Fruit fly (Drosophila melanogaster): ENCODE measurements around the gene PyK.

The PyK gene

dm6 chr3R:22328665-22329350 is 38.5 kb upstream of the PyK start, which contains the start of gene CG7080 (continued):
- TF ChIP-seq CG15601 (tag; optimal IDR thresholded peaks at IDR 0.05) (no peak), CG2712 (tag; optimal IDR thresholded peaks at IDR 0.05) (no peak), tap (tag; optimal IDR thresholded peaks at IDR 0.05) (no peak), dati (GFP tag; IDR thresholded peaks at IDR 0.05) (no peak), Nf-YC (tag; optimal IDR thresholded peaks at IDR 0.05) (no peak), CG10979 (tag; optimal IDR thresholded peaks at IDR 0.05) (no peak), gsb-n (tag; optimal IDR thresholded peaks at IDR 0.05) (no peak), CG9932 (GFP tag; IDR thresholded peaks at IDR 0.05) (no peak), CG8388 (GFP tag; optimal IDR thresholded peaks at IDR 0.05) (peak; percentile 1), CG7556 (GFP tag; optimal IDR thresholded peaks at IDR 0.05) (no peak), slbo (GFP tag; IDR thresholded peaks at IDR 0.05) (no peak), CG34224 (GFP tag; IDR thresholded peaks at IDR 0.05; ENCODE audit: partially characterized antibody) (no peak), NC2β (GFP tag; optimal IDR thresholded peaks at IDR 0.05) (no peak), Fer1 (GFP tag; optimal IDR thresholded peaks at IDR 0.05) (no peak), esg (GFP tag; conservative IDR thresholded peaks at IDR 0.05) (0 out of 2 replicates have a peak, but pooled peaks have one; percentile 20), CG11723 (GFP tag; optimal IDR thresholded peaks at IDR 0.05) (no peak), Blimp-1 (GFP tag; optimal IDR thresholded peaks at IDR 0.05) (peak; percentile 21), gem (tag; optimal IDR thresholded peaks at IDR 0.05) (peak; percentile 66), Tbp (GFP tag; optimal IDR thresholded peaks at IDR 0.05) (no peak), CG11093 (GFP tag; IDR thresholded peaks at IDR 0.05) (no peak), nau (GFP tag; optimal IDR thresholded peaks at IDR 0.05) (peak; percentile 1), eve (GFP tag; optimal IDR thresholded peaks at IDR 0.05) (no peak), Opbp (GFP tag; IDR thresholded peaks at IDR 0.05; ENCODE audit: partially characterized antibody) (no peak), sob (GFP tag; IDR thresholded peaks at IDR 0.05) (no peak), Hr51 (GFP tag; optimal IDR thresholded peaks at IDR 0.05) (peak in 1 of 2 experiments; percentile 72), CG14050 (GFP tag; IDR thresholded peaks at IDR 0.05) (no peak), CkIIα-i1 (GFP tag; IDR thresholded peaks at IDR 0.05) (no peak), Nf-YA (GFP tag; IDR thresholded peaks at IDR 0.05) (no peak), corto (GFP tag; optimal IDR thresholded peaks at IDR 0.05) (no peak), Elba2 (GFP tag; optimal IDR thresholded peaks at IDR 0.05) (no peak), bcd (GFP tag; optimal IDR thresholded peaks at IDR 0.05) (no peak), stwl (tag; optimal IDR thresholded peaks at IDR 0.05) (no peak), CG4328 (GFP tag; optimal IDR thresholded peaks at IDR 0.05) (no peak), CG1602 (GFP tag; optimal IDR thresholded peaks at IDR 0.05) (no peak), Camta (GFP tag; optimal IDR thresholded peaks at IDR 0.05) (no peak), Asciz (GFP tag; optimal IDR thresholded peaks at IDR 0.05) (peak; percentile 19), Fer3 (tag; optimal IDR thresholded peaks at IDR 0.05) (no peak), phol (tag; optimal IDR thresholded peaks at IDR 0.05) (no peak), peb (GFP tag; IDR thresholded peaks at IDR 0.05) (no peak), CG12942 (GFP tag; optimal IDR thresholded peaks at IDR 0.05) (no peak), klu (GFP tag; IDR thresholded peaks at IDR 0.05) (no peak), Dll (GFP tag; IDR thresholded peaks at IDR 0.05; ENCODE audit: partially characterized antibody) (no peak), CG5245 (GFP tag; optimal IDR thresholded peaks at IDR 0.05) (no peak), Sin3A (optimal IDR thresholded peaks at IDR 0.05) (no peak), Meics (GFP tag; optimal IDR thresholded peaks at IDR 0.05) (no peak), TFAM (GFP tag; optimal IDR thresholded peaks at IDR 0.05) (no peak), CG3726 (GFP tag; IDR thresholded peaks at IDR 0.05) (no peak), sug (tag; optimal IDR thresholded peaks at IDR 0.05) (no peak), NfI (GFP tag; optimal IDR thresholded peaks at IDR 0.05) (no peak), CG10431 (GFP tag; optimal IDR thresholded peaks at IDR 0.05) (no peak)

Measured in whole organism, embryonic.